Worm (Caenorhabditis elegans) whole organism, L3 larva: ENCODE measurements around the gene vha-2.

Experiments
- R02D3.7 ChIP-seq: fragments of 150-350 bp; optimal IDR thresholded peaks from 2 replicates; lab custom pipeline; 2014; ENCODE audit warnings: missing biosample characterization, missing genetic modification characterization
- ZK546.5 ChIP-seq: sonication (generic microtip); optimal IDR thresholded peaks from 2 replicates; lab custom pipeline; 2017; ENCODE audit warnings: missing biosample characterization, missing genetic modification characterization
- aly-2 ChIP-seq: fragments of 150-350 bp; optimal IDR thresholded peaks from 2 replicates; lab custom pipeline; 2014; ENCODE audit warnings: missing biosample characterization, missing genetic modification characterization
- ama-1 ChIP-seq: fragments of 150-350 bp; optimal IDR thresholded peaks from 2 replicates; lab custom pipeline; 2018
- ceh-16 ChIP-seq: sonication (generic microtip); optimal IDR thresholded peaks from 2 replicates; lab custom pipeline; 2017; ENCODE audit warnings: missing biosample characterization, missing genetic modification characterization
- ceh-82 ChIP-seq: fragments of 150-350 bp; optimal IDR thresholded peaks from 2 replicates; lab custom pipeline; 2014; ENCODE audit warnings: missing biosample characterization, missing genetic modification characterization
- daf-12 ChIP-seq: fragments of 150-350 bp; optimal IDR thresholded peaks from 2 replicates; lab custom pipeline; 2014; ENCODE audit warnings: missing biosample characterization, missing genetic modification reagents, missing genetic modification characterization
- egl-27 ChIP-seq: sonication (generic microtip); optimal IDR thresholded peaks from 4 replicates; lab custom pipeline; 2017; ENCODE audit warnings: missing biosample characterization, missing genetic modification reagents, missing genetic modification characterization
- egl-5 ChIP-seq: fragments of 150-350 bp; optimal IDR thresholded peaks from 2 replicates; lab custom pipeline; 2017; ENCODE audit warnings: missing biosample characterization, missing genetic modification reagents, missing genetic modification characterization, inconsistent platforms
- elt-1 ChIP-seq: fragments of 150-350 bp; optimal IDR thresholded peaks from 2 replicates; lab custom pipeline; 2014; ENCODE audit warnings: missing biosample characterization, missing genetic modification characterization
- elt-2 ChIP-seq: sonication (generic microtip); optimal IDR thresholded peaks from 2 replicates; lab custom pipeline; 2016; ENCODE audit warnings: missing genetic modification reagents, mild to moderate bottlenecking, missing genetic modification characterization, missing compliant biosample characterization
- elt-3 ChIP-seq, 3 experiments: fragments of 150-350 bp in 1 of 3; sonication (generic microtip) in 2 of 3; optimal IDR thresholded peaks; 2 replicates in 2 of 3; 4 replicates in 1 of 3; lab custom pipeline; 2014 to 2017; ENCODE audit warnings: missing biosample characterization in 3 of 3, missing genetic modification characterization in 3 of 3
- eor-1 ChIP-seq, 2 experiments: fragments of 150-350 bp; optimal IDR thresholded peaks; 2 replicates each; lab custom pipeline; 2014 to 2018; ENCODE audit warnings: missing biosample characterization in 2 of 2, missing genetic modification characterization in 2 of 2
- fkh-2 ChIP-seq: fragments of 150-350 bp; optimal IDR thresholded peaks from 2 replicates; lab custom pipeline; 2014; ENCODE audit warnings: missing biosample characterization, missing genetic modification reagents, missing genetic modification characterization
- fos-1 ChIP-seq: fragments of 150-350 bp; optimal IDR thresholded peaks from 2 replicates; lab custom pipeline; 2014; ENCODE audit warnings: missing biosample characterization, missing genetic modification characterization
- hmg-11 ChIP-seq: sonication (generic microtip); optimal IDR thresholded peaks from 2 replicates; lab custom pipeline; 2016; ENCODE audit warnings: missing genetic modification characterization, missing compliant biosample characterization
- jun-1 ChIP-seq: fragments of 150-350 bp; optimal IDR thresholded peaks from 2 replicates; lab custom pipeline; 2014; ENCODE audit warnings: missing biosample characterization, missing genetic modification reagents, missing genetic modification characterization
- lin-15B ChIP-seq: fragments of 150-350 bp; optimal IDR thresholded peaks from 2 replicates; lab custom pipeline; 2014; ENCODE audit warnings: missing biosample characterization, missing genetic modification characterization
- lin-39 ChIP-seq: fragments of 150-350 bp; optimal IDR thresholded peaks from 2 replicates; lab custom pipeline; 2018; ENCODE audit warnings: missing biosample characterization, missing genetic modification reagents, missing genetic modification characterization
- lsy-12 ChIP-seq: sonication (generic microtip); optimal IDR thresholded peaks from 2 replicates; lab custom pipeline; 2016; ENCODE audit warnings: mild to moderate bottlenecking, missing genetic modification characterization, missing compliant biosample characterization
- mdl-1 ChIP-seq: fragments of 150-350 bp; optimal IDR thresholded peaks from 2 replicates; lab custom pipeline; 2014; ENCODE audit warnings: missing biosample characterization, missing genetic modification characterization
- mml-1 ChIP-seq: fragments of 150-350 bp; sonication (generic microtip); optimal IDR thresholded peaks from 3 replicates; lab custom pipeline; 2014; ENCODE audit warnings: missing biosample characterization, missing genetic modification characterization
- nfya-1 ChIP-seq: sonication (generic microtip); optimal IDR thresholded peaks from 2 replicates; lab custom pipeline; 2017; ENCODE audit warnings: missing genetic modification characterization, mild to moderate bottlenecking, missing compliant biosample characterization, antibody characterized with exemption, moderate library complexity; ENCODE audit not compliant: insufficient read depth
- nhr-11 ChIP-seq: fragments of 150-350 bp; optimal IDR thresholded peaks from 2 replicates; lab custom pipeline; 2014; ENCODE audit warnings: missing biosample characterization, missing genetic modification characterization
- nhr-12 ChIP-seq: fragments of 150-350 bp; optimal IDR thresholded peaks from 2 replicates; lab custom pipeline; 2014; ENCODE audit warnings: missing biosample characterization, missing genetic modification characterization
- nhr-237 ChIP-seq: fragments of 150-350 bp; optimal IDR thresholded peaks from 2 replicates; lab custom pipeline; 2014; ENCODE audit warnings: missing biosample characterization, missing genetic modification characterization
- nhr-25 ChIP-seq: sonication (generic microtip); optimal IDR thresholded peaks from 2 replicates; lab custom pipeline; 2017; ENCODE audit warnings: missing biosample characterization, missing genetic modification characterization
- nhr-28 ChIP-seq: fragments of 150-350 bp; optimal IDR thresholded peaks from 2 replicates; lab custom pipeline; 2014; ENCODE audit warnings: missing biosample characterization, missing genetic modification characterization
- nhr-67 ChIP-seq: fragments of 150-350 bp; optimal IDR thresholded peaks from 2 replicates; lab custom pipeline; 2014; ENCODE audit warnings: missing biosample characterization, missing genetic modification characterization
- nhr-76 ChIP-seq: fragments of 150-350 bp; sonication (generic microtip); optimal IDR thresholded peaks from 5 replicates; lab custom pipeline; 2014; ENCODE audit warnings: missing biosample characterization, missing genetic modification characterization
- pha-4 ChIP-seq: fragments of 150-350 bp; optimal IDR thresholded peaks from 2 replicates; lab custom pipeline; 2014; ENCODE audit warnings: missing biosample characterization, missing genetic modification reagents, missing genetic modification characterization
- pqm-1 ChIP-seq: fragments of 150-350 bp; optimal IDR thresholded peaks from 2 replicates; lab custom pipeline; 2017; ENCODE audit warnings: missing biosample characterization, missing genetic modification characterization, inconsistent platforms
- sea-2 ChIP-seq: fragments of 150-350 bp; sonication (generic microtip); optimal IDR thresholded peaks from 4 replicates; lab custom pipeline; 2014; ENCODE audit warnings: missing biosample characterization, missing genetic modification reagents, missing genetic modification characterization
- skn-1 ChIP-seq: fragments of 150-350 bp; optimal IDR thresholded peaks from 2 replicates; lab custom pipeline; 2014; ENCODE audit warnings: missing biosample characterization, missing genetic modification characterization
- tbx-2 ChIP-seq: sonication (generic microtip); optimal IDR thresholded peaks from 2 replicates; lab custom pipeline; 2016; ENCODE audit warnings: mild to moderate bottlenecking, missing genetic modification characterization, missing compliant biosample characterization
- unc-39 ChIP-seq: sonication (generic microtip); optimal IDR thresholded peaks from 4 replicates; lab custom pipeline; 2017; ENCODE audit warnings: missing biosample characterization, missing genetic modification characterization
- unc-62 ChIP-seq: fragments of 150-350 bp; sonication (generic microtip); optimal IDR thresholded peaks from 4 replicates; lab custom pipeline; 2014; ENCODE audit warnings: missing biosample characterization, missing genetic modification reagents, missing genetic modification characterization
- zag-1 ChIP-seq: fragments of 150-350 bp; optimal IDR thresholded peaks from 2 replicates; lab custom pipeline; 2014; ENCODE audit warnings: missing biosample characterization, missing genetic modification characterization
- ztf-4 ChIP-seq: fragments of 150-350 bp; optimal IDR thresholded peaks from 2 replicates; lab custom pipeline; 2014; ENCODE audit warnings: missing biosample characterization, missing genetic modification characterization

vha-2 gene

ce11 chrIII:9775916-9776315 is 6.0 kb upstream of the vha-2 start:
- TF ChIP-seq lin-15B (peak; percentile 18), ceh-82 (no peak)

- TF ChIP-seq ceh-82 = no peak
- TF ChIP-seq lsy-12 (tag; lab: Kevin White, UChicago) = no peak
- no peak for TF ChIP-seq egl-27 (tag; lab: Kevin White, UChicago)
- TF ChIP-seq lin-15B = no peak
- TF ChIP-seq unc-39 = no peak
- no peak for TF ChIP-seq daf-12 (tag; lab: Kevin White, UChicago)
- no peak for TF ChIP-seq ZK546.5 (tag; lab: Kevin White, UChicago)
- TF ChIP-seq R02D3.7 (tag; lab: Kevin White, UChicago) = no peak
- TF ChIP-seq nfya-1 (tag; lab: Kevin White, UChicago) = peak; percentile 29
- TF ChIP-seq ama-1 (lab: Kevin White, UChicago) = no peak
- no peak for TF ChIP-seq nhr-12 (tag; lab: Kevin White, UChicago)
- TF ChIP-seq nhr-28 (tag; lab: Kevin White, UChicago) = no peak
- no peak for TF ChIP-seq unc-62 (GFP tag; lab: Kevin White, UChicago)
- TF ChIP-seq mdl-1 (tag; lab: Kevin White, UChicago) = no peak
- no peak for TF ChIP-seq elt-1 (tag; lab: Kevin White, UChicago)
- TF ChIP-seq nhr-11 (tag; lab: Kevin White, UChicago) = no peak
- TF ChIP-seq jun-1 (tag; lab: Kevin White, UChicago) = no peak
- no peak for TF ChIP-seq eor-1 (tag; optimal IDR thresholded peaks at IDR 0.05; lab: Kevin White, UChicago)
- TF ChIP-seq hmg-11 (tag; lab: Kevin White, UChicago) = peak; percentile 43
- TF ChIP-seq elt-2 (tag; lab: Kevin White, UChicago) = peak; percentile 20
- TF ChIP-seq nhr-76 = no peak
- no peak for TF ChIP-seq egl-5 (tag; lab: Kevin White, UChicago)
- peak; percentile 10 for TF ChIP-seq lin-39 (tag; lab: Kevin White, UChicago)
- no peak for TF ChIP-seq nhr-25
- no peak for TF ChIP-seq pqm-1 (tag; lab: Kevin White, UChicago)
- TF ChIP-seq tbx-2 (tag; lab: Kevin White, UChicago) = no peak
- no peak for TF ChIP-seq nhr-67
- TF ChIP-seq sea-2 (GFP tag; lab: Kevin White, UChicago) = no peak
- no peak for TF ChIP-seq pha-4 (tag; lab: Kevin White, UChicago)
Observed at ce11 chrIII:9776323-9776722, 5.6 kb upstream of the vha-2 start, which contains the start of gene usp-46. usp-46 (plus strand) TSS chrIII:9776623.

ce11 chrIII:9779080-9779479 is 2.9 kb upstream of the vha-2 start:
- TF ChIP-seq nhr-11 (tag; lab: Kevin White, UChicago) = no peak
- no peak for TF ChIP-seq egl-5 (tag; lab: Kevin White, UChicago)
- no peak for TF ChIP-seq fkh-2
- no peak for TF ChIP-seq ceh-16 (tag; lab: Kevin White, UChicago)
- TF ChIP-seq ceh-82 = no peak
- TF ChIP-seq skn-1 (tag; lab: Kevin White, UChicago) = no peak
- no peak for TF ChIP-seq pha-4 (tag; lab: Kevin White, UChicago)
- TF ChIP-seq ztf-4 (tag; lab: Kevin White, UChicago) = no peak
- TF ChIP-seq elt-3 (tag; optimal IDR thresholded peaks at IDR 0.05; lab: Kevin White, UChicago) = no peak
- TF ChIP-seq nhr-25 = no peak
- no peak for TF ChIP-seq unc-62 (GFP tag; lab: Kevin White, UChicago)
- no peak for TF ChIP-seq lin-15B

- no peak for TF ChIP-seq pqm-1 (tag; lab: Kevin White, UChicago)
- TF ChIP-seq mdl-1 (tag; lab: Kevin White, UChicago) = no peak
- TF ChIP-seq nhr-12 (tag; lab: Kevin White, UChicago) = no peak
- no peak for TF ChIP-seq mml-1
- no peak for TF ChIP-seq nhr-237 (tag; lab: Kevin White, UChicago)
- TF ChIP-seq zag-1 (tag; lab: Kevin White, UChicago) = no peak
- TF ChIP-seq aly-2 (tag; lab: Kevin White, UChicago) = no peak
- no peak for TF ChIP-seq jun-1 (tag; lab: Kevin White, UChicago)
- TF ChIP-seq fos-1 = no peak
- no peak for TF ChIP-seq sea-2 (GFP tag; lab: Kevin White, UChicago)
- no peak for TF ChIP-seq unc-39
- TF ChIP-seq nhr-76 = no peak
- no peak for TF ChIP-seq ceh-82
Observed at ce11 chrIII:9780254-9780653, 1.7 kb upstream of the vha-2 start, which contains the start of gene sqv-3. sqv-3 (minus strand) TSS chrIII:9780354.
